Fruit fly (Drosophila melanogaster) whole organism, embryonic: Measurements from ENCODE around the gene CG4017.

ENCODE experiments used
- CG11085 ChIP-seq: fragments of 200-800 bp; sonication (Bioruptor generic); IDR thresholded peaks from 2 replicates; pipeline ENCODE4 v1.3.6; 2022; ENCODE audit warnings: missing biosample characterization, missing genetic modification characterization
- CG12659 ChIP-seq: fragments of 200-800 bp; sonication (Bioruptor generic); optimal IDR thresholded peaks from 3 replicates; lab custom pipeline; 2017; ENCODE audit warnings: mild to moderate bottlenecking, missing biosample characterization, missing genetic modification reagents, missing genetic modification characterization
- CG13123 ChIP-seq: fragments of 200-800 bp; sonication (Bioruptor generic); optimal IDR thresholded peaks from 2 replicates; lab custom pipeline; 2016; ENCODE audit warnings: missing biosample characterization, missing genetic modification characterization
- CG13296 ChIP-seq: fragments of 200-800 bp; sonication (Bioruptor generic); optimal IDR thresholded peaks from 3 replicates; lab custom pipeline; 2018; ENCODE audit warnings: missing biosample characterization, mild to moderate bottlenecking, missing genetic modification characterization
- CG14860 ChIP-seq: fragments of 200-800 bp; sonication (Bioruptor generic); IDR thresholded peaks from 3 replicates; pipeline ENCODE4 v1.3.6; 2022; ENCODE audit warnings: missing biosample characterization, missing genetic modification characterization; ENCODE audit not compliant: partially characterized antibody
- CG16815 ChIP-seq: fragments of 200-800 bp; sonication (Bioruptor generic); optimal IDR thresholded peaks from 3 replicates; lab custom pipeline; 2017; ENCODE audit warnings: missing biosample characterization, mild to moderate bottlenecking, missing genetic modification characterization
- CG16863 ChIP-seq: fragments of 200-800 bp; sonication (Bioruptor generic); optimal IDR thresholded peaks from 3 replicates; lab custom pipeline; 2016; ENCODE audit warnings: missing biosample characterization, missing genetic modification characterization
- CG17385 ChIP-seq: fragments of 200-800 bp; sonication (Bioruptor generic); optimal IDR thresholded peaks from 3 replicates; lab custom pipeline; 2018; ENCODE audit warnings: missing biosample characterization, mild to moderate bottlenecking, missing genetic modification characterization
- CG30020 ChIP-seq: fragments of 200-800 bp; optimal IDR thresholded peaks from 2 replicates; lab custom pipeline; 2019; ENCODE audit warnings: missing biosample characterization, mild to moderate bottlenecking, missing genetic modification characterization, moderate library complexity
- CG4404 ChIP-seq: fragments of 200-800 bp; sonication (Bioruptor generic); IDR thresholded peaks from 2 replicates; pipeline ENCODE4 v1.3.6; 2022; ENCODE audit warnings: missing biosample characterization, missing genetic modification characterization
- CG6254 ChIP-seq: fragments of 200-800 bp; sonication (Bioruptor generic); optimal IDR thresholded peaks from 3 replicates; lab custom pipeline; 2017; ENCODE audit warnings: mild to moderate bottlenecking, missing biosample characterization, missing genetic modification reagents, missing genetic modification characterization
- CG6654 ChIP-seq: fragments of 200-800 bp; sonication (Bioruptor generic); optimal IDR thresholded peaks from 2 replicates; lab custom pipeline; 2017; ENCODE audit warnings: missing biosample characterization, mild to moderate bottlenecking, missing genetic modification characterization
- CG6689 ChIP-seq: fragments of 200-800 bp; sonication (Bioruptor generic); IDR thresholded peaks from 2 replicates; pipeline ENCODE4 v1.3.6; 2022; ENCODE audit warnings: missing biosample characterization, missing genetic modification characterization
- CG7786 ChIP-seq: fragments of 200-800 bp; sonication (Bioruptor generic); optimal IDR thresholded peaks from 2 replicates; lab custom pipeline; 2016; ENCODE audit warnings: missing biosample characterization, missing genetic modification characterization
- CG7839 ChIP-seq: fragments of 200-800 bp; sonication (Bioruptor generic); optimal IDR thresholded peaks from 3 replicates; lab custom pipeline; 2018; ENCODE audit warnings: missing biosample characterization, mild to moderate bottlenecking, missing genetic modification characterization, moderate library complexity
- CG8290 ChIP-seq, 3 experiments: fragments of 200-800 bp; sonication (Bioruptor generic); optimal IDR thresholded peaks; 2 replicates each; lab custom pipeline; 2016 to 2019; ENCODE audit warnings: missing biosample characterization in 3 of 3, missing genetic modification characterization in 3 of 3, mild to moderate bottlenecking in 2 of 3, moderate library complexity in 1 of 3
- CG9437 ChIP-seq: fragments of 200-800 bp; sonication (Bioruptor generic); optimal IDR thresholded peaks from 2 replicates; lab custom pipeline; 2018; ENCODE audit warnings: missing biosample characterization, mild to moderate bottlenecking, missing genetic modification characterization
- CoRest ChIP-seq: fragments of 200-800 bp; sonication (Bioruptor generic); optimal IDR thresholded peaks from 3 replicates; lab custom pipeline; 2018; ENCODE audit warnings: missing biosample characterization, mild to moderate bottlenecking, missing genetic modification characterization, moderate library complexity
- Deaf1 ChIP-seq: fragments of 200-800 bp; optimal IDR thresholded peaks from 3 replicates; lab custom pipeline; 2019; ENCODE audit warnings: missing biosample characterization, mild to moderate bottlenecking, missing genetic modification characterization, moderate library complexity
- Dip3 ChIP-seq: fragments of 200-800 bp; sonication (Bioruptor generic); optimal IDR thresholded peaks from 3 replicates; lab custom pipeline; 2016; ENCODE audit warnings: missing biosample characterization, missing genetic modification characterization
- Dp ChIP-seq: fragments of 200-800 bp; sonication (Bioruptor generic); optimal IDR thresholded peaks from 2 replicates; lab custom pipeline; 2018; ENCODE audit warnings: missing biosample characterization, mild to moderate bottlenecking, missing genetic modification characterization, moderate library complexity
- Drgx ChIP-seq: fragments of 200-800 bp; sonication (Bioruptor generic); IDR thresholded peaks from 2 replicates; pipeline ENCODE4 v1.3.6; 2022; ENCODE audit warnings: missing biosample characterization, missing genetic modification characterization
- Ets65A ChIP-seq: fragments of 200-800 bp; sonication (Bioruptor generic); peaks from one replicate; lab custom pipeline; 2016; ENCODE audit warnings: missing biosample characterization, missing genetic modification characterization
- H15 ChIP-seq: fragments of 200-800 bp; sonication (Bioruptor generic); IDR thresholded peaks from 3 replicates; pipeline ENCODE4 v1.3.6; 2022; ENCODE audit warnings: missing biosample characterization, missing genetic modification characterization
- H2.0 ChIP-seq: fragments of 200-800 bp; sonication (Bioruptor generic); IDR thresholded peaks from 2 replicates; pipeline ENCODE4 v1.3.6; 2022; ENCODE audit warnings: missing biosample characterization, missing genetic modification characterization
- Hand ChIP-seq: fragments of 200-800 bp; sonication (Bioruptor generic); optimal IDR thresholded peaks from 2 replicates; lab custom pipeline; 2017; ENCODE audit warnings: mild to moderate bottlenecking, missing biosample characterization, missing genetic modification reagents, missing genetic modification characterization
- Hr3 ChIP-seq: fragments of 200-800 bp; sonication (Bioruptor generic); optimal IDR thresholded peaks from 3 replicates; lab custom pipeline; 2016; ENCODE audit warnings: missing biosample characterization, missing genetic modification characterization
- Med ChIP-seq: fragments of 200-800 bp; sonication (Bioruptor generic); peaks from one replicate; lab custom pipeline; 2016; ENCODE audit warnings: missing biosample characterization, missing genetic modification characterization, mild to moderate bottlenecking, inconsistent platforms, moderate library complexity
- PHDP ChIP-seq: fragments of 200-800 bp; sonication (Bioruptor generic); optimal IDR thresholded peaks from 3 replicates; lab custom pipeline; 2018; ENCODE audit warnings: missing biosample characterization, mild to moderate bottlenecking, missing genetic modification characterization, moderate library complexity
- Six4 ChIP-seq: fragments of 200-800 bp; sonication (Bioruptor generic); optimal IDR thresholded peaks from 2 replicates; lab custom pipeline; 2016; ENCODE audit warnings: missing biosample characterization, missing genetic modification characterization
- ato ChIP-seq: fragments of 200-800 bp; sonication (Bioruptor generic); IDR thresholded peaks from 2 replicates; pipeline ENCODE4 v1.3.6; 2022; ENCODE audit warnings: missing biosample characterization, missing genetic modification characterization; ENCODE audit not compliant: partially characterized antibody
- bigmax ChIP-seq: fragments of 200-800 bp; sonication (Bioruptor generic); optimal IDR thresholded peaks from 2 replicates; lab custom pipeline; 2018; ENCODE audit warnings: missing biosample characterization, mild to moderate bottlenecking, missing genetic modification characterization
- bowl ChIP-seq: fragments of 200-800 bp; sonication (Bioruptor generic); IDR thresholded peaks from 2 replicates; pipeline ENCODE4 v1.3.6; 2022; ENCODE audit warnings: missing biosample characterization, missing genetic modification characterization
- cas ChIP-seq: fragments of 200-800 bp; sonication (Bioruptor generic); IDR thresholded peaks from 2 replicates; pipeline ENCODE4 v1.3.6; 2022; ENCODE audit warnings: missing biosample characterization, missing genetic modification characterization
- disco-r ChIP-seq: fragments of 200-800 bp; sonication (Bioruptor generic); optimal IDR thresholded peaks from 2 replicates; lab custom pipeline; 2016; ENCODE audit warnings: missing biosample characterization, missing genetic modification characterization
- dpn ChIP-seq, 2 experiments: fragments of 200-800 bp; sonication (Bioruptor generic); optimal IDR thresholded peaks; 3 replicates each; lab custom pipeline; 2016; ENCODE audit warnings: missing biosample characterization in 2 of 2, missing genetic modification characterization in 2 of 2
- emc ChIP-seq: fragments of 200-800 bp; sonication (Bioruptor generic); optimal IDR thresholded peaks from 2 replicates; lab custom pipeline; 2016; ENCODE audit warnings: missing biosample characterization, missing genetic modification characterization
- grau ChIP-seq: fragments of 200-800 bp; optimal IDR thresholded peaks from 3 replicates; lab custom pipeline; 2019; ENCODE audit warnings: missing biosample characterization, mild to moderate bottlenecking, missing genetic modification characterization, moderate library complexity
- hbn ChIP-seq: fragments of 200-800 bp; sonication (Bioruptor generic); IDR thresholded peaks from 2 replicates; pipeline ENCODE4 v1.3.6; 2022; ENCODE audit warnings: missing biosample characterization, missing genetic modification characterization; ENCODE audit not compliant: partially characterized antibody
- knrl ChIP-seq: fragments of 200-800 bp; sonication (Bioruptor generic); IDR thresholded peaks from 3 replicates; pipeline ENCODE4 v1.3.6; 2022; ENCODE audit warnings: missing biosample characterization, missing genetic modification characterization; ENCODE audit not compliant: partially characterized antibody
- org-1 ChIP-seq: fragments of 200-800 bp; sonication (Bioruptor generic); optimal IDR thresholded peaks from 2 replicates; lab custom pipeline; 2017; ENCODE audit warnings: missing biosample characterization, missing genetic modification characterization
- pan ChIP-seq, 4 experiments: fragments of >200 bp in 3 of 4; fragments of 200-800 bp in 1 of 4; sonication (Bioruptor generic) in 1 of 4; optimal IDR thresholded peaks in 3 of 4; IDR thresholded peaks in 1 of 4; 2 replicates each; pipeline versions ENCODE4 v1.3.6 to Lab custom; 2017 to 2022; ENCODE audit warnings: missing biosample characterization in 2 of 4, missing genetic modification characterization in 2 of 4, mixed read lengths in 1 of 4
- pb ChIP-seq: fragments of 200-800 bp; sonication (Bioruptor generic); optimal IDR thresholded peaks from 3 replicates; lab custom pipeline; 2016; ENCODE audit warnings: missing biosample characterization, missing genetic modification characterization
- run ChIP-seq: fragments of 200-800 bp; sonication (Bioruptor generic); optimal IDR thresholded peaks from 3 replicates; lab custom pipeline; 2018; ENCODE audit warnings: missing biosample characterization, mild to moderate bottlenecking, missing genetic modification characterization
- scrt ChIP-seq: fragments of 200-800 bp; sonication (Bioruptor generic); optimal IDR thresholded peaks from 2 replicates; lab custom pipeline; 2018; ENCODE audit warnings: missing biosample characterization, mild to moderate bottlenecking, missing genetic modification characterization, moderate library complexity
- slp2 ChIP-seq: fragments of 200-800 bp; sonication (Bioruptor generic); optimal IDR thresholded peaks from 2 replicates; lab custom pipeline; 2016; ENCODE audit warnings: missing biosample characterization, missing genetic modification characterization
- stwl ChIP-seq: fragments of 200-800 bp; sonication (Bioruptor generic); optimal IDR thresholded peaks from 3 replicates; lab custom pipeline; 2018; ENCODE audit warnings: missing biosample characterization, mild to moderate bottlenecking, missing genetic modification characterization, moderate library complexity
- sug ChIP-seq: fragments of 200-800 bp; optimal IDR thresholded peaks from 2 replicates; lab custom pipeline; 2019; ENCODE audit warnings: missing biosample characterization, mild to moderate bottlenecking, missing genetic modification characterization, moderate library complexity
- tio ChIP-seq: fragments of 200-800 bp; sonication (Bioruptor generic); optimal IDR thresholded peaks from 2 replicates; lab custom pipeline; 2017; ENCODE audit warnings: missing biosample characterization, missing genetic modification characterization, inconsistent platforms
- zfh2 ChIP-seq: fragments of 200-800 bp; sonication (Bioruptor generic); optimal IDR thresholded peaks from 2 replicates; lab custom pipeline; 2016; ENCODE audit warnings: missing biosample characterization, missing genetic modification characterization

CG4017 gene

dm6 chr2L:9779147-9779546, 12.3 kb downstream of the CG4017 start:
- TF ChIP-seq pb (no peak), slp2 (GFP tag; lab: Kevin White, UChicago) (no peak), pan (optimal IDR thresholded peaks at IDR 0.05; lab: Kevin White, UChicago) (no peak), pan (GFP tag; optimal IDR thresholded peaks at IDR 0.05 in 1 of 2, IDR thresholded peaks at IDR 0.05 in 1 of 2) (peak in 1 of 2 experiments; percentile 38), CG12659 (GFP tag; lab: Kevin White, UChicago) (peak; percentile 44), run (tag; lab: Kevin White, UChicago) (no peak), grau (tag; lab: Kevin White, UChicago) (peak; percentile 52), CoRest (peak; percentile 57), disco-r (GFP tag; lab: Kevin White, UChicago) (no peak), CG11085 (GFP tag; lab: Robert Waterston, UW) (0 out of 2 replicates have a peak, but pooled peaks have one; percentile 34), knrl (GFP tag; lab: Robert Waterston, UW) (no peak), Hand (GFP tag; lab: Kevin White, UChicago) (no peak), CG6654 (no peak), CG13296 (GFP tag; lab: Kevin White, UChicago) (peak; percentile 0), bowl (GFP tag; lab: Robert Waterston, UW) (no peak), CG13123 (GFP tag; lab: Kevin White, UChicago) (no peak), cas (GFP tag; lab: Robert Waterston, UW) (no peak), stwl (tag; lab: Kevin White, UChicago) (no peak), dpn (GFP tag; optimal IDR thresholded peaks at IDR 0.05; lab: Kevin White, UChicago) (peak in 1 of 2 experiments; percentile 28), CG30020 (tag; lab: Kevin White, UChicago) (no peak), CG16815 (GFP tag; lab: Kevin White, UChicago) (peak; percentile 3), Dip3 (GFP tag; lab: Kevin White, UChicago) (peak; percentile 54), CG6689 (GFP tag; lab: Robert Waterston, UW) (no peak), H2.0 (GFP tag; lab: Robert Waterston, UW) (peak; percentile 21; the same call in 1 of the 2 replicates), Ets65A (GFP tag; lab: Kevin White, UChicago) (peak; percentile 83), tio (GFP tag; lab: Kevin White, UChicago) (peak; percentile 8), CG16863 (GFP tag; lab: Kevin White, UChicago) (peak; percentile 28), PHDP (tag; lab: Kevin White, UChicago) (peak; percentile 43), sug (tag; lab: Kevin White, UChicago) (peak; percentile 6), CG7786 (GFP tag; lab: Kevin White, UChicago) (peak; percentile 30), hbn (GFP tag; lab: Robert Waterston, UW) (no peak), zfh2 (GFP tag; lab: Kevin White, UChicago) (peak; percentile 60), CG6254 (GFP tag; lab: Kevin White, UChicago) (no peak), Hr3 (GFP tag; lab: Kevin White, UChicago) (peak; percentile 29), CG4404 (GFP tag; lab: Robert Waterston, UW) (no peak), bigmax (GFP tag; lab: Kevin White, UChicago) (no peak), org-1 (GFP tag; lab: Kevin White, UChicago) (no peak), Deaf1 (tag; lab: Kevin White, UChicago) (peak; percentile 7), CG14860 (GFP tag; lab: Robert Waterston, UW) (no peak), CG9437 (GFP tag; lab: Kevin White, UChicago) (peak; percentile 2), CG8290 (GFP tag; optimal IDR thresholded peaks at IDR 0.05; lab: Kevin White, UChicago) (no peak), CG8290 (tag; optimal IDR thresholded peaks at IDR 0.05; lab: Kevin White, UChicago) (peak in 1 of 2 experiments; percentile 43), emc (no peak), H15 (no peak), scrt (GFP tag; lab: Kevin White, UChicago) (no peak), ato (no peak), Drgx (GFP tag; lab: Robert Waterston, UW) (0 out of 2 replicates have a peak, but pooled peaks have one; percentile 12), Six4 (GFP tag; lab: Kevin White, UChicago) (no peak), CG17385 (peak; percentile 16), CG7839 (tag; lab: Kevin White, UChicago) (peak; percentile 42), Med (GFP tag; lab: Kevin White, UChicago) (peak; percentile 87), Dp (no peak)
